Worm (Caenorhabditis elegans): ENCODE data around the gene C35D10.1.

DNA sequence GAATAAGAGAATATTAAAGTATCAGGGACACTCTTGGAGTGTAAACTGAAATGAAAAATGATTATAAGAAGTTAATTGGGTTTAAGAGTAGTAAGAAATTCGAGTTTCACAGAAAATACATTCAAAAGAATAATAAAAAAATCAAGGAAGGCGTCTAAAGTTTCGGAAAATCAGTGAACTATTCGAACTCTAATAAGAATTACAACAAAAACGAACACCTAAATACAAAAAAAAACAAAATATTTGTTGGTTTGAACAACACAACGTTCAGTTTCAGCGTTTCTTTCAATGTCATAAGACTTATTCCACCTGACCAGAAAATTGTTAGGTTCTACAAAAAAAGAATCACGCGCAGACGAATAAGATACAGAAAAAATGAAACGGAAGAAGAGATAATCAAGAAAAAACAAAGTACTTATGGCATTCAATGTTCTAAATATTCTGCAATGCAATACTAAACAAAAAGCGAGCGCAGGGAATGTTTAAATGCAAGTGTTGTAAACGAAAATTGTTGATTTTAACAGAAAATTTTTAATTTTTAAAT lies 19.6 kb downstream of the C35D10.1 start, which contains the start of gene nhl-2:
- no peak for TF ChIP-seq ztf-11 (tag; optimal IDR thresholded peaks at IDR 0.05)
- no peak for TF ChIP-seq sma-3 (GFP tag; optimal IDR thresholded peaks at IDR 0.05)
- TF ChIP-seq R02D3.7 (tag; optimal IDR thresholded peaks at IDR 0.05) = no peak
- no peak for TF ChIP-seq ceh-82 (tag; optimal IDR thresholded peaks at IDR 0.05)
- TF ChIP-seq ama-1 (optimal IDR thresholded peaks at IDR 0.05) = no peak
- no peak for TF ChIP-seq egl-27 (tag; optimal IDR thresholded peaks at IDR 0.05)

Data from whole organism, L2 larva.